Worm (Caenorhabditis elegans) whole organism, mixed stage, embryonic: ENCODE data around the gene str-86.

Experiments
- blmp-1 ChIP-seq: fragments of 150-350 bp; optimal IDR thresholded peaks from 2 replicates; lab custom pipeline; 2014; ENCODE audit warnings: missing biosample characterization, missing genetic modification characterization
- ceh-83 ChIP-seq: fragments of 200-800 bp; sonication (Bioruptor generic); optimal IDR thresholded peaks from 2 replicates; lab custom pipeline; 2018; ENCODE audit warnings: mild to moderate bottlenecking, missing genetic modification characterization, missing compliant biosample characterization
- ces-1 ChIP-seq: fragments of 150-350 bp; optimal IDR thresholded peaks from 2 replicates; lab custom pipeline; 2014; ENCODE audit warnings: missing biosample characterization, missing genetic modification reagents, missing genetic modification characterization
- elt-1 ChIP-seq: sonication (generic microtip); optimal IDR thresholded peaks from 2 replicates; lab custom pipeline; 2017; ENCODE audit warnings: missing genetic modification characterization, mild to moderate bottlenecking, missing compliant biosample characterization, antibody characterized with exemption, moderate library complexity, borderline replicate concordance; ENCODE audit not compliant: insufficient read depth
- elt-3 ChIP-seq: fragments of 150-350 bp; optimal IDR thresholded peaks from 2 replicates; lab custom pipeline; 2014; ENCODE audit warnings: missing biosample characterization, missing genetic modification characterization
- nhr-12 ChIP-seq: fragments of 150-350 bp; optimal IDR thresholded peaks from 2 replicates; lab custom pipeline; 2014; ENCODE audit warnings: missing biosample characterization, missing genetic modification characterization
- nhr-28 ChIP-seq: fragments of 150-350 bp; optimal IDR thresholded peaks from 2 replicates; lab custom pipeline; 2014; ENCODE audit warnings: missing biosample characterization, missing genetic modification characterization
- nhr-76 ChIP-seq: sonication (generic microtip); optimal IDR thresholded peaks from 2 replicates; lab custom pipeline; 2017; ENCODE audit warnings: missing biosample characterization, missing genetic modification characterization
- pha-4 ChIP-seq: fragments of 150-350 bp; optimal IDR thresholded peaks from 2 replicates; lab custom pipeline; 2018; ENCODE audit warnings: missing biosample characterization, missing genetic modification reagents, missing genetic modification characterization
- unc-39 ChIP-seq: fragments of 150-350 bp; optimal IDR thresholded peaks from 2 replicates; lab custom pipeline; 2014; ENCODE audit warnings: missing biosample characterization, missing genetic modification characterization
- unc-62 ChIP-seq: fragments of 150-350 bp; optimal IDR thresholded peaks from 2 replicates; lab custom pipeline; 2014; ENCODE audit warnings: missing biosample characterization, missing genetic modification reagents, missing genetic modification characterization

- TF ChIP-seq blmp-1 (tag; lab: Kevin White, UChicago) (no peak), nhr-28 (no peak), ces-1 (GFP tag; lab: Kevin White, UChicago) (no peak), ceh-83 (GFP tag; lab: Kevin White, UChicago) (no peak), pha-4 (tag; lab: Kevin White, UChicago) (no peak), elt-1 (tag; lab: Kevin White, UChicago) (no peak), elt-3 (tag; lab: Kevin White, UChicago) (no peak), unc-62 (GFP tag; lab: Kevin White, UChicago) (no peak), nhr-12 (tag; lab: Kevin White, UChicago) (no peak), nhr-76 (no peak), unc-39 (tag; lab: Kevin White, UChicago) (no peak)
These were observed 35.4 kb upstream of the str-86 start for ce11 chrV:9018871-9019270.
